Fruit fly (Drosophila melanogaster) whole organism: Measurements from ENCODE around the gene scrib.

Experiments used
- CG8478 ChIP-seq: fragments of >200 bp; optimal IDR thresholded peaks from 2 replicates; lab custom pipeline; 2018; ENCODE audit warnings: inconsistent platforms
- Dll ChIP-seq: fragments of >200 bp; optimal IDR thresholded peaks from 2 replicates; lab custom pipeline; 2017
- pan ChIP-seq: fragments of >200 bp; optimal IDR thresholded peaks from 2 replicates; lab custom pipeline; 2017
- psq ChIP-seq: fragments of >200 bp; optimal IDR thresholded peaks from 2 replicates; lab custom pipeline; 2017
- usp ChIP-seq: fragments of >200 bp; optimal IDR thresholded peaks from 2 replicates; lab custom pipeline; 2017; ENCODE audit warnings: missing biosample characterization, missing genetic modification characterization, mixed read lengths

dm6 chr3R:26588158-26588584 is 52.0 kb downstream of the scrib start:
- TF ChIP-seq psq (no peak), CG8478 (lab: Kevin White, UChicago) (no peak), pan (lab: Kevin White, UChicago) (no peak), Dll (lab: Kevin White, UChicago) (no peak), usp (no peak)
